Worm (Caenorhabditis elegans) whole organism, L4 larva: ENCODE measurements around the gene nas-7.
"Not testable (repeated sequence)": the region's sequence is repeated elsewhere in the genome, so short reads cannot be mapped to it uniquely, and the experiment has no call there.

Experiments
- dpl-1 ChIP-seq: fragments of 150-350 bp; optimal IDR thresholded peaks from 2 replicates; lab custom pipeline; 2014; ENCODE audit warnings: missing biosample characterization, missing genetic modification reagents, missing genetic modification characterization
- lsy-2 ChIP-seq, 2 experiments: fragments of 150-350 bp in 1 of 2; sonication (generic microtip) in 1 of 2; optimal IDR thresholded peaks; 2 replicates each; lab custom pipeline; 2014 to 2017; ENCODE audit warnings: missing biosample characterization in 2 of 2, missing genetic modification characterization in 2 of 2
- nhr-28 ChIP-seq: fragments of 150-350 bp; optimal IDR thresholded peaks from 2 replicates; lab custom pipeline; 2014; ENCODE audit warnings: missing biosample characterization, missing genetic modification characterization
- nhr-41 ChIP-seq: fragments of 200-800 bp; sonication (Bioruptor generic); IDR thresholded peaks from 2 replicates; pipeline ENCODE4 v1.3.6; 2022; ENCODE audit warnings: missing genetic modification reagents, missing genetic modification characterization, missing compliant biosample characterization
- pha-4 ChIP-seq, 2 experiments: fragments of 150-350 bp in 1 of 2; fragments of 200-800 bp in 1 of 2; sonication (Bioruptor generic) in 1 of 2; IDR thresholded peaks in 1 of 2; optimal IDR thresholded peaks in 1 of 2; 2 replicates each; pipeline versions ENCODE4 v1.3.6 to Lab custom; 2014 to 2022; ENCODE audit warnings: missing genetic modification characterization in 2 of 2, missing genetic modification reagents in 2 of 2, missing biosample characterization in 1 of 2, missing compliant biosample characterization in 1 of 2
- snpc-4 ChIP-seq: fragments of 150-350 bp; optimal IDR thresholded peaks from 2 replicates; lab custom pipeline; 2014; ENCODE audit warnings: missing biosample characterization, missing genetic modification characterization
- unc-39 ChIP-seq: sonication (generic microtip); optimal IDR thresholded peaks from 2 replicates; lab custom pipeline; 2017; ENCODE audit warnings: missing biosample characterization, missing genetic modification characterization
- unc-62 ChIP-seq, 3 experiments: fragments of 150-350 bp in 1 of 3; sonication (generic microtip); optimal IDR thresholded peaks in 2 of 3; peaks in 1 of 3; 1 replicate in 1 of 3; 2 replicates in 2 of 3; lab custom pipeline; 2014 to 2017; ENCODE audit warnings: missing biosample characterization in 3 of 3, missing genetic modification characterization in 3 of 3, missing genetic modification reagents in 3 of 3, missing genotype in 1 of 3

DNA sequence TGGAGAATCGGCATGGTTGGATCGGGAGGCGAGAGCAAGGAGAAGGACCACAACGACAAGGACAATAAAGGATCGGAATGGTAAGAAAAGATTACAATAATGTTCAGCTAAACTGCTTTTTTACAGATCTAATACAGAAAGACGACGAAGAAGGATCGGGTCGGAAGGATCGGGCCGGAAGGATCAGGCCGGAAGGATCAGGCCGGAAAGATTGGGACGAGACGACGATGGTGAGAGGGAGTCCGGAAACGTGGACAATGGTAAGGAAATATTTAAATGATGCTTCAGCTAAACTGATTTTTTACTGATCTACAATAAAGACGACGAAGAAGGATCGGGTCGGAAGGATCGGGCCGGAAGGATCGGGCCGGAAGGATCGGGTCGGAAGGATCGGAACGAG, 44.2 kb upstream of the nas-7 start:
- TF ChIP-seq lsy-2 (tag; optimal IDR thresholded peaks at IDR 0.05; lab: Kevin White, UChicago); unc-39 (tag; lab: Kevin White, UChicago); dpl-1; nhr-41 (GFP tag; lab: Robert Waterston, UW); unc-62 (GFP tag; optimal IDR thresholded peaks at IDR 0.05 in 1 of 2; lab: Kevin White, UChicago); unc-62 (tag; optimal IDR thresholded peaks at IDR 0.05; lab: Kevin White, UChicago); snpc-4 (tag; lab: Kevin White, UChicago); nhr-28 (tag; lab: Kevin White, UChicago); pha-4 (GFP tag; IDR thresholded peaks at IDR 0.05; lab: Robert Waterston, UW); pha-4 (tag; optimal IDR thresholded peaks at IDR 0.05; lab: Kevin White, UChicago): not testable (repeated sequence)
